Fruit fly (Drosophila melanogaster) whole organism: Measurements from ENCODE around the gene Vha55.

Source experiments
- CG8478 ChIP-seq: fragments of >200 bp; optimal IDR thresholded peaks from 2 replicates; lab custom pipeline; 2018; ENCODE audit warnings: inconsistent platforms
- Dll ChIP-seq: fragments of >200 bp; optimal IDR thresholded peaks from 2 replicates; lab custom pipeline; 2017
- EcR ChIP-seq, 2 experiments: fragments of >200 bp; optimal IDR thresholded peaks; 2 replicates each; lab custom pipeline; 2017; ENCODE audit warnings: missing biosample characterization in 2 of 2, missing genetic modification characterization in 2 of 2, missing genetic modification reagents in 2 of 2
- pan ChIP-seq: fragments of >200 bp; optimal IDR thresholded peaks from 2 replicates; lab custom pipeline; 2017
- psq ChIP-seq: fragments of >200 bp; optimal IDR thresholded peaks from 2 replicates; lab custom pipeline; 2017
- usp ChIP-seq: fragments of >200 bp; optimal IDR thresholded peaks from 2 replicates; lab custom pipeline; 2017; ENCODE audit warnings: missing biosample characterization, missing genetic modification characterization, mixed read lengths

dm6 chr3R:12662531-12662930, 34.9 kb upstream of the Vha55 start, which contains the start of gene CG14395:
- TF ChIP-seq psq (lab: Kevin White, UChicago) (no peak), CG8478 (no peak), usp (GFP tag; lab: Kevin White, UChicago) (no peak), Dll (lab: Kevin White, UChicago) (no peak), pan (no peak), EcR (GFP tag; optimal IDR thresholded peaks at IDR 0.05; lab: Kevin White, UChicago) (no peak)
